Fruit fly (Drosophila melanogaster) whole organism, wandering third instar larva: ENCODE data around the gene CG4270.

Experiments used
- CrebA ChIP-seq: fragments of 200-800 bp; sonication (Bioruptor generic); optimal IDR thresholded peaks from 2 replicates; lab custom pipeline; 2016; ENCODE audit warnings: missing biosample characterization, mild to moderate bottlenecking, missing genetic modification characterization, borderline replicate concordance
- Mio ChIP-seq: sonication (Bioruptor generic); optimal IDR thresholded peaks from 2 replicates; lab custom pipeline; 2016; ENCODE audit warnings: missing biosample characterization, missing genetic modification characterization
- Myc ChIP-seq: fragments of >200 bp; optimal IDR thresholded peaks from 2 replicates; lab custom pipeline; 2017
- OdsH ChIP-seq: fragments of 200-800 bp; sonication (Bioruptor generic); optimal IDR thresholded peaks from 2 replicates; lab custom pipeline; 2016; ENCODE audit warnings: missing biosample characterization, mild to moderate bottlenecking, missing genetic modification characterization
- Sp1 ChIP-seq: fragments of 200-800 bp; sonication (Bioruptor generic); optimal IDR thresholded peaks from 3 replicates; lab custom pipeline; 2019; ENCODE audit warnings: missing biosample characterization, mild to moderate bottlenecking, missing genetic modification characterization, moderate library complexity
- br ChIP-seq: fragments of 200-800 bp; sonication (Bioruptor generic); optimal IDR thresholded peaks from 2 replicates; lab custom pipeline; 2016; ENCODE audit warnings: missing biosample characterization, missing genetic modification characterization
- dl ChIP-seq, 2 experiments: fragments of 175-275, 200-275 bp in 1 of 2; fragments of 200-275 bp in 1 of 2; sonication (Bioruptor generic); optimal IDR thresholded peaks; lab custom pipeline; 2018; ENCODE audit warnings: mild to moderate bottlenecking in 2 of 2, missing biosample characterization in 2 of 2, missing genetic modification characterization in 2 of 2, moderate library complexity in 2 of 2; ENCODE audit not compliant: partially characterized antibody in 2 of 2, insufficient read depth in 1 of 2
- dmrt93B ChIP-seq: fragments of 200-800 bp; sonication (Bioruptor generic); optimal IDR thresholded peaks from 2 replicates; lab custom pipeline; 2018; ENCODE audit warnings: missing biosample characterization, mild to moderate bottlenecking, missing genetic modification characterization
- dsf ChIP-seq: sonication (Bioruptor generic); optimal IDR thresholded peaks from 2 replicates; lab custom pipeline; 2016; ENCODE audit warnings: missing biosample characterization, missing genetic modification characterization, borderline replicate concordance
- foxo ChIP-seq, 2 experiments: fragments of 200-800 bp; sonication (Bioruptor generic); optimal IDR thresholded peaks; 2 replicates in 1 of 2; 3 replicates in 1 of 2; lab custom pipeline; 2016 to 2017; ENCODE audit warnings: missing biosample characterization in 2 of 2, missing genetic modification characterization in 2 of 2
- fru ChIP-seq: fragments of 200-800 bp; sonication (Bioruptor generic); optimal IDR thresholded peaks from 3 replicates; lab custom pipeline; 2016; ENCODE audit warnings: missing biosample characterization, mild to moderate bottlenecking, missing genetic modification characterization
- h ChIP-seq: fragments of 200-800 bp; sonication (Bioruptor generic); optimal IDR thresholded peaks from 3 replicates; lab custom pipeline; 2016; ENCODE audit warnings: missing biosample characterization, mild to moderate bottlenecking, missing genetic modification characterization
- lola ChIP-seq: fragments of >200 bp; optimal IDR thresholded peaks from 2 replicates; lab custom pipeline; 2017; ENCODE audit warnings: missing biosample characterization, missing genetic modification characterization
- pan ChIP-seq: fragments of >200 bp; optimal IDR thresholded peaks from 2 replicates; lab custom pipeline; 2017
- usp ChIP-seq: fragments of >200 bp; optimal IDR thresholded peaks from 2 replicates; lab custom pipeline; 2017; ENCODE audit warnings: missing biosample characterization, missing genetic modification characterization
- woc ChIP-seq: sonication (Bioruptor generic); optimal IDR thresholded peaks from 2 replicates; lab custom pipeline; 2016; ENCODE audit warnings: missing biosample characterization, mild to moderate bottlenecking, missing genetic modification characterization

The CG4270 gene

DNA sequence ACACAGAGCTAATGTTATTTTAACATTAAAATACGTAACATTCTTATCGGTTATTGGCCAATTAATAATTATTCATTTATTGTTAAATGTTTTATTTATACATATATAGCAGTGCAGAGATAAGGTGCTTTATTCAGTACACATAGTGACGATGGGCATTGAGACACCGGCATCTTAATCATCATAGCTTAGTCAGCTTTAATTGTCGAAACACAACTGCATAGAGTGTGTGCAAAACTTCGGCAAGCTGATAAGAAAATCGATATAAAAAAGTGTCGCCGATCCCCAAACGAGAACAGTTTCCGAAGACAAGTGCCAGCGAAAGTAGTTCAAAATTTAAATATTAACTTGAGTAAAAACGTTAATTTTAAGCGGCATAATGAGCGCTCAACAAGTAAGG is 44.4 kb downstream of the CG4270 start, which contains the start of gene CG16995:
Gene CG16995 (plus strand): TSS at position 301 of the 400 bp plus-strand sequence.
- TF ChIP-seq OdsH (GFP tag; lab: Kevin White, UChicago) (no peak), lola (no peak), h (GFP tag; lab: Kevin White, UChicago) (no peak), woc (GFP tag; lab: Kevin White, UChicago) (no peak), CrebA (no peak), usp (GFP tag; lab: Kevin White, UChicago) (no peak), pan (lab: Kevin White, UChicago) (no peak), Sp1 (no peak), dsf (GFP tag; lab: Kevin White, UChicago) (no peak), dl (GFP tag; optimal IDR thresholded peaks at IDR 0.05; lab: Kevin White, UChicago; ENCODE audit: insufficient read depth in 1 of 2, partially characterized antibody in 2 of 2) (no peak)

DNA sequence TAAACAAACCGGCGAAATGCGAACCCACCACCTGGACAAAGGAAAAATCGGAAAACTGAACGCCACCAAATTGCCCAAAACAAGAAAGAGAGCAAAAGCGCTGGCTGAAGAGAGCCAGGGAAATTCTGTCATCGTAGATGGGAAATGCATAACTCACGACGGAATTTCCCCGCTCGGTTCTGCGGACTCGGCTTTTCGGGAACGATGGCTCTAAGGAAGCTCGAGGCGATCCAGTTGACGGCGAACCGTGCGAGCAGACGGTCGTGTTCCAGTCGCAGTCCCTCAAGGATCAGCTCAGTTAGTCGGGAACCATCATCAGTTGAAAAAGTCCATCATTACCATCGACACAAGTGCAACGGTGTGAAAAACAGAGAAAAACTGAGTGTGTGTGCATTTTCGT is 48.2 kb downstream of the CG4270 start, which contains the start of gene eys:
Gene eys (plus strand): TSS at position 232 of the 400 bp plus-strand sequence.
- TF ChIP-seq br: no peak
- no peak for TF ChIP-seq Myc (lab: Kevin White, UChicago)
- no peak for TF ChIP-seq lola
- no peak for TF ChIP-seq foxo (GFP tag; optimal IDR thresholded peaks at IDR 0.05; lab: Kevin White, UChicago)
- no peak for TF ChIP-seq fru (GFP tag; lab: Kevin White, UChicago)
- no peak for TF ChIP-seq Mio (GFP tag; lab: Kevin White, UChicago)
- TF ChIP-seq dmrt93B (GFP tag; lab: Kevin White, UChicago): no peak
- no peak for TF ChIP-seq h (GFP tag; lab: Kevin White, UChicago)
